Worm (Caenorhabditis elegans): ENCODE data around the gene sft-4.

The sft-4 gene

ce11 chrX:5787861-5788260 is 7.3 kb upstream of the sft-4 start, which contains the start of gene F46G11.2:
TSS of gene F46G11.2 (plus strand) at chrX:5788161.
- TF ChIP-seq pes-1 (GFP tag; IDR thresholded peaks at IDR 0.05) (no peak), ama-1 (optimal IDR thresholded peaks at IDR 0.05) (no peak), tra-4 (tag; optimal IDR thresholded peaks at IDR 0.05) (no peak), hnd-1 (tag; optimal IDR thresholded peaks at IDR 0.05) (no peak)

ce11 chrX:5786193-5786592 is 5.7 kb upstream of the sft-4 start, which contains the start of gene F46G11.6:
TSS of gene F46G11.6 (plus strand) at chrX:5786493.
- TF ChIP-seq hmg-4 (GFP tag; optimal IDR thresholded peaks at IDR 0.05) (no peak), tbx-37 (GFP tag; conservative IDR thresholded peaks at IDR 0.05) (no peak), hmbx-1 (tag; optimal IDR thresholded peaks at IDR 0.05) (no peak), F13C5.2 (tag; optimal IDR thresholded peaks at IDR 0.05) (no peak), hnd-1 (tag; optimal IDR thresholded peaks at IDR 0.05) (no peak), flt-1 (GFP tag; IDR thresholded peaks at IDR 0.05) (no peak), ceh-13 (GFP tag; optimal IDR thresholded peaks at IDR 0.05) (no peak), tra-4 (tag; optimal IDR thresholded peaks at IDR 0.05) (no peak), scrt-1 (GFP tag; IDR thresholded peaks at IDR 0.05) (no peak)

- TF ChIP-seq ets-7 (tag; optimal IDR thresholded peaks at IDR 0.05) (no peak), aly-1 (tag; optimal IDR thresholded peaks at IDR 0.05) (no peak), ceh-13 (GFP tag; optimal IDR thresholded peaks at IDR 0.05) (no peak), scrt-1 (GFP tag; IDR thresholded peaks at IDR 0.05) (no peak), ama-1 (optimal IDR thresholded peaks at IDR 0.05) (no peak), hmbx-1 (tag; optimal IDR thresholded peaks at IDR 0.05) (no peak), sea-1 (GFP tag; conservative IDR thresholded peaks at IDR 0.05) (no peak), ceh-36 (tag; optimal IDR thresholded peaks at IDR 0.05) (no peak), pes-1 (GFP tag; IDR thresholded peaks at IDR 0.05) (no peak), B0310.2 (tag; optimal IDR thresholded peaks at IDR 0.05) (no peak), tra-4 (tag; optimal IDR thresholded peaks at IDR 0.05) (no peak), hmg-4 (GFP tag; optimal IDR thresholded peaks at IDR 0.05) (no peak), tbx-11 (GFP tag; IDR thresholded peaks at IDR 0.05) (no peak), hnd-1 (tag; optimal IDR thresholded peaks at IDR 0.05) (no peak), F13C5.2 (tag; optimal IDR thresholded peaks at IDR 0.05) (no peak), flt-1 (GFP tag; IDR thresholded peaks at IDR 0.05) (no peak), tbx-37 (GFP tag; conservative IDR thresholded peaks at IDR 0.05) (no peak)
Measured at ce11 chrX:5782153-5782552, 1.6 kb upstream of the sft-4 start, which contains the start of gene gakh-1. TSS of gene gakh-1 (plus strand) at chrX:5782499.

ce11 chrX:5781294-5781693 is 772 bp upstream of the sft-4 start:
- TF ChIP-seq ceh-13 (GFP tag; optimal IDR thresholded peaks at IDR 0.05) = no peak
- TF ChIP-seq hnd-1 (tag; optimal IDR thresholded peaks at IDR 0.05) = no peak
- TF ChIP-seq hmg-4 (GFP tag; optimal IDR thresholded peaks at IDR 0.05) = no peak
- no peak for TF ChIP-seq B0310.2 (tag; optimal IDR thresholded peaks at IDR 0.05)
- TF ChIP-seq ceh-36 (tag; optimal IDR thresholded peaks at IDR 0.05) = no peak
- TF ChIP-seq F13C5.2 (tag; optimal IDR thresholded peaks at IDR 0.05) = no peak
- no peak for TF ChIP-seq tbx-37 (GFP tag; conservative IDR thresholded peaks at IDR 0.05)
- no peak for TF ChIP-seq hmbx-1 (tag; optimal IDR thresholded peaks at IDR 0.05)
- TF ChIP-seq aly-1 (tag; optimal IDR thresholded peaks at IDR 0.05) = no peak
- TF ChIP-seq tbx-11 (GFP tag; IDR thresholded peaks at IDR 0.05) = no peak
- TF ChIP-seq scrt-1 (GFP tag; IDR thresholded peaks at IDR 0.05) = no peak
- no peak for TF ChIP-seq flt-1 (GFP tag; IDR thresholded peaks at IDR 0.05)
- TF ChIP-seq ets-7 (tag; optimal IDR thresholded peaks at IDR 0.05) = no peak
- no peak for TF ChIP-seq ama-1 (optimal IDR thresholded peaks at IDR 0.05)
- TF ChIP-seq pes-1 (GFP tag; IDR thresholded peaks at IDR 0.05) = no peak
- no peak for TF ChIP-seq sea-1 (GFP tag; conservative IDR thresholded peaks at IDR 0.05)
- TF ChIP-seq tra-4 (tag; optimal IDR thresholded peaks at IDR 0.05) = no peak

- TF ChIP-seq ets-7 (tag; optimal IDR thresholded peaks at IDR 0.05) (no peak), hmg-4 (GFP tag; optimal IDR thresholded peaks at IDR 0.05) (peak; percentile 33), flt-1 (GFP tag; IDR thresholded peaks at IDR 0.05) (no peak), aly-1 (tag; optimal IDR thresholded peaks at IDR 0.05) (peak; percentile 63), hnd-1 (tag; optimal IDR thresholded peaks at IDR 0.05) (no peak), hmbx-1 (tag; optimal IDR thresholded peaks at IDR 0.05) (no peak), B0310.2 (tag; optimal IDR thresholded peaks at IDR 0.05) (no peak), tbx-37 (GFP tag; conservative IDR thresholded peaks at IDR 0.05) (no peak), ama-1 (optimal IDR thresholded peaks at IDR 0.05) (no peak), sea-1 (GFP tag; conservative IDR thresholded peaks at IDR 0.05) (0 out of 2 replicates have a peak, but pooled peaks have one; percentile 26), tra-4 (tag; optimal IDR thresholded peaks at IDR 0.05) (no peak), ceh-13 (GFP tag; optimal IDR thresholded peaks at IDR 0.05) (no peak), ceh-36 (tag; optimal IDR thresholded peaks at IDR 0.05) (no peak), pes-1 (GFP tag; IDR thresholded peaks at IDR 0.05) (peak; percentile 7; the same call in 1 of the 2 replicates), scrt-1 (GFP tag; IDR thresholded peaks at IDR 0.05) (no peak), F13C5.2 (tag; optimal IDR thresholded peaks at IDR 0.05) (peak; percentile 59), tbx-11 (GFP tag; IDR thresholded peaks at IDR 0.05) (no peak)
Measured at ce11 chrX:5775804-5776252, 4.7 kb downstream of the sft-4 start.

- TF ChIP-seq flt-1 (GFP tag; IDR thresholded peaks at IDR 0.05) = no peak
- TF ChIP-seq scrt-1 (GFP tag; IDR thresholded peaks at IDR 0.05) = no peak
- TF ChIP-seq aly-1 (tag; optimal IDR thresholded peaks at IDR 0.05) = no peak
- TF ChIP-seq hnd-1 (tag; optimal IDR thresholded peaks at IDR 0.05) = no peak
- no peak for TF ChIP-seq hmbx-1 (tag; optimal IDR thresholded peaks at IDR 0.05)
- no peak for TF ChIP-seq B0310.2 (tag; optimal IDR thresholded peaks at IDR 0.05)
- TF ChIP-seq ceh-36 (tag; optimal IDR thresholded peaks at IDR 0.05) = no peak
- TF ChIP-seq sea-1 (GFP tag; conservative IDR thresholded peaks at IDR 0.05) = no peak
- no peak for TF ChIP-seq pes-1 (GFP tag; IDR thresholded peaks at IDR 0.05)
- no peak for TF ChIP-seq F13C5.2 (tag; optimal IDR thresholded peaks at IDR 0.05)
- TF ChIP-seq ets-7 (tag; optimal IDR thresholded peaks at IDR 0.05) = no peak
- TF ChIP-seq ceh-13 (GFP tag; optimal IDR thresholded peaks at IDR 0.05) = no peak
- no peak for TF ChIP-seq ama-1 (optimal IDR thresholded peaks at IDR 0.05)
Measured at ce11 chrX:5773471-5773870, 7.1 kb downstream of the sft-4 start, which contains the start of gene sym-3. TSS of gene sym-3 (plus strand) at chrX:5773771.

ce11 chrX:5772538-5773154 is 7.9 kb downstream of the sft-4 start:
- no peak for TF ChIP-seq ama-1 (optimal IDR thresholded peaks at IDR 0.05)
- TF ChIP-seq flt-1 (GFP tag; IDR thresholded peaks at IDR 0.05) = no peak
- TF ChIP-seq tbx-11 (GFP tag; IDR thresholded peaks at IDR 0.05) = no peak
- TF ChIP-seq scrt-1 (GFP tag; IDR thresholded peaks at IDR 0.05) = no peak
- no peak for TF ChIP-seq hnd-1 (tag; optimal IDR thresholded peaks at IDR 0.05)
- no peak for TF ChIP-seq B0310.2 (tag; optimal IDR thresholded peaks at IDR 0.05)
